Fruit fly (Drosophila melanogaster) whole organism, embryonic: ENCODE data around the gene CG43339.

ENCODE experiments used
- CG10565 ChIP-seq: fragments of 200-800 bp; sonication (Bioruptor generic); optimal IDR thresholded peaks from 3 replicates; lab custom pipeline; 2016; ENCODE audit warnings: missing biosample characterization, mild to moderate bottlenecking, missing genetic modification characterization
- CG14014 ChIP-seq: fragments of 200-800 bp; sonication (Bioruptor generic); IDR thresholded peaks from 2 replicates; pipeline ENCODE4 v1.3.6; 2022; ENCODE audit warnings: missing biosample characterization, missing genetic modification characterization
- CG15073 ChIP-seq: fragments of 200-800 bp; sonication (Bioruptor generic); optimal IDR thresholded peaks from 2 replicates; lab custom pipeline; 2016; ENCODE audit warnings: missing biosample characterization, missing genetic modification characterization
- CG1603 ChIP-seq: fragments of 200-800 bp; sonication (Bioruptor generic); optimal IDR thresholded peaks from 2 replicates; lab custom pipeline; 2019; ENCODE audit warnings: missing biosample characterization, mild to moderate bottlenecking, missing genetic modification characterization, moderate library complexity
- CG16863 ChIP-seq: fragments of 200-800 bp; sonication (Bioruptor generic); optimal IDR thresholded peaks from 3 replicates; lab custom pipeline; 2016; ENCODE audit warnings: missing biosample characterization, missing genetic modification characterization
- CG17186 ChIP-seq: fragments of 200-800 bp; sonication (Bioruptor generic); optimal IDR thresholded peaks from 3 replicates; lab custom pipeline; 2017; ENCODE audit warnings: missing biosample characterization, missing genetic modification reagents, missing genetic modification characterization
- CG17568 ChIP-seq: fragments of 200-800 bp; sonication (Bioruptor generic); optimal IDR thresholded peaks from 2 replicates; lab custom pipeline; 2018; ENCODE audit warnings: missing biosample characterization, mild to moderate bottlenecking, missing genetic modification characterization, moderate library complexity
- CG2129 ChIP-seq: fragments of 200-800 bp; sonication (Bioruptor generic); IDR thresholded peaks from 2 replicates; pipeline ENCODE4 v1.3.6; 2022; ENCODE audit warnings: missing biosample characterization, missing genetic modification characterization; ENCODE audit not compliant: partially characterized antibody
- CG30020 ChIP-seq: fragments of 200-800 bp; optimal IDR thresholded peaks from 2 replicates; lab custom pipeline; 2019; ENCODE audit warnings: missing biosample characterization, mild to moderate bottlenecking, missing genetic modification characterization, moderate library complexity
- CG30431 ChIP-seq: fragments of 200-800 bp; sonication (Bioruptor generic); optimal IDR thresholded peaks from 2 replicates; lab custom pipeline; 2017; ENCODE audit warnings: missing biosample characterization, missing genetic modification characterization
- CG3163 ChIP-seq: fragments of 200-800 bp; sonication (Bioruptor generic); optimal IDR thresholded peaks from 3 replicates; lab custom pipeline; 2016; ENCODE audit warnings: missing biosample characterization, missing genetic modification characterization
- CG3847 ChIP-seq: fragments of 200-800 bp; sonication (Bioruptor generic); IDR thresholded peaks from 2 replicates; pipeline ENCODE4 v1.3.6; 2022; ENCODE audit warnings: missing biosample characterization, missing genetic modification characterization
- CG6175 ChIP-seq: fragments of 200-800 bp; sonication (Bioruptor generic); IDR thresholded peaks from 3 replicates; pipeline ENCODE4 v1.3.6; 2022; ENCODE audit warnings: missing biosample characterization, missing genetic modification characterization
- CG6254 ChIP-seq: fragments of 200-800 bp; sonication (Bioruptor generic); optimal IDR thresholded peaks from 3 replicates; lab custom pipeline; 2017; ENCODE audit warnings: mild to moderate bottlenecking, missing biosample characterization, missing genetic modification reagents, missing genetic modification characterization
- CG6765 ChIP-seq: fragments of 200-800 bp; sonication (Bioruptor generic); optimal IDR thresholded peaks from 3 replicates; lab custom pipeline; 2017; ENCODE audit warnings: missing biosample characterization, mild to moderate bottlenecking, missing genetic modification characterization
- CG7839 ChIP-seq: fragments of 200-800 bp; sonication (Bioruptor generic); optimal IDR thresholded peaks from 3 replicates; lab custom pipeline; 2018; ENCODE audit warnings: missing biosample characterization, mild to moderate bottlenecking, missing genetic modification characterization, moderate library complexity
- CG8944 ChIP-seq: fragments of 200-800 bp; sonication (Bioruptor generic); optimal IDR thresholded peaks from 3 replicates; lab custom pipeline; 2016; ENCODE audit warnings: missing biosample characterization, missing genetic modification characterization
- CG9932 ChIP-seq: fragments of 200-800 bp; sonication (Bioruptor generic); IDR thresholded peaks from 2 replicates; pipeline ENCODE4 v1.3.6; 2022; ENCODE audit warnings: missing biosample characterization, missing genetic modification characterization
- Chrac-16 ChIP-seq: fragments of 200-800 bp; sonication (Bioruptor generic); optimal IDR thresholded peaks from 3 replicates; lab custom pipeline; 2016; ENCODE audit warnings: missing biosample characterization, missing genetic modification characterization
- D ChIP-seq, 2 experiments: fragments of 200-800 bp in 1 of 2; fragments of >200 bp in 1 of 2; sonication (Bioruptor generic) in 1 of 2; optimal IDR thresholded peaks; 2 replicates in 1 of 2; 3 replicates in 1 of 2; lab custom pipeline; 2017; ENCODE audit warnings: mild to moderate bottlenecking in 1 of 2, missing biosample characterization in 1 of 2, missing genetic modification characterization in 1 of 2, missing genetic modification reagents in 1 of 2
- Fer1 ChIP-seq: fragments of 200-800 bp; sonication (Bioruptor generic); optimal IDR thresholded peaks from 2 replicates; lab custom pipeline; 2017; ENCODE audit warnings: missing biosample characterization, mild to moderate bottlenecking, missing genetic modification characterization
- H2.0 ChIP-seq: fragments of 200-800 bp; sonication (Bioruptor generic); IDR thresholded peaks from 2 replicates; pipeline ENCODE4 v1.3.6; 2022; ENCODE audit warnings: missing biosample characterization, missing genetic modification characterization
- HLH3B ChIP-seq: fragments of 200-800 bp; sonication (Bioruptor generic); IDR thresholded peaks from 2 replicates; pipeline ENCODE4 v1.3.6; 2022; ENCODE audit warnings: missing biosample characterization, missing genetic modification characterization
- Meics ChIP-seq: fragments of 200-800 bp; sonication (Bioruptor generic); optimal IDR thresholded peaks from 2 replicates; lab custom pipeline; 2017; ENCODE audit warnings: missing biosample characterization, mild to moderate bottlenecking, missing genetic modification characterization
- Oaz ChIP-seq: fragments of 200-800 bp; sonication (Bioruptor generic); IDR thresholded peaks from 2 replicates; pipeline ENCODE4 v1.3.6; 2022; ENCODE audit warnings: missing biosample characterization, missing genetic modification characterization
- Oli ChIP-seq: fragments of 200-800 bp; sonication (Bioruptor generic); optimal IDR thresholded peaks from 2 replicates; lab custom pipeline; 2018; ENCODE audit warnings: missing biosample characterization, mild to moderate bottlenecking, missing genetic modification characterization, moderate library complexity
- PHDP ChIP-seq: fragments of 200-800 bp; sonication (Bioruptor generic); optimal IDR thresholded peaks from 3 replicates; lab custom pipeline; 2018; ENCODE audit warnings: missing biosample characterization, mild to moderate bottlenecking, missing genetic modification characterization, moderate library complexity
- Ravus ChIP-seq: fragments of 200-800 bp; sonication (Bioruptor generic); IDR thresholded peaks from 2 replicates; pipeline ENCODE4 v1.3.6; 2022; ENCODE audit warnings: missing biosample characterization, missing genetic modification characterization
- Scr ChIP-seq: fragments of 200-800 bp; sonication (Bioruptor generic); IDR thresholded peaks from 2 replicates; pipeline ENCODE4 v1.3.6; 2022; ENCODE audit warnings: missing biosample characterization, missing genetic modification characterization; ENCODE audit not compliant: partially characterized antibody
- Side ChIP-seq: fragments of 200-800 bp; sonication (Bioruptor generic); optimal IDR thresholded peaks from 2 replicates; lab custom pipeline; 2016; ENCODE audit warnings: missing biosample characterization, missing genetic modification characterization
- Xrp1 ChIP-seq: fragments of 200-800 bp; sonication (Bioruptor generic); IDR thresholded peaks from 2 replicates; pipeline ENCODE4 v1.3.6; 2022; ENCODE audit warnings: missing biosample characterization, missing genetic modification characterization
- al ChIP-seq: fragments of 200-800 bp; sonication (Bioruptor generic); IDR thresholded peaks from 2 replicates; pipeline ENCODE4 v1.3.6; 2022; ENCODE audit warnings: missing biosample characterization, missing genetic modification characterization
- az2 ChIP-seq: fragments of 200-800 bp; sonication (Bioruptor generic); optimal IDR thresholded peaks from 3 replicates; lab custom pipeline; 2016; ENCODE audit warnings: missing biosample characterization, missing genetic modification characterization
- bowl ChIP-seq: fragments of 200-800 bp; sonication (Bioruptor generic); IDR thresholded peaks from 2 replicates; pipeline ENCODE4 v1.3.6; 2022; ENCODE audit warnings: missing biosample characterization, missing genetic modification characterization
- caup ChIP-seq: fragments of 200-800 bp; sonication (Bioruptor generic); optimal IDR thresholded peaks from 3 replicates; lab custom pipeline; 2017; ENCODE audit warnings: missing biosample characterization, mild to moderate bottlenecking, missing genetic modification characterization, moderate library complexity; ENCODE audit not compliant: severe bottlenecking
- chn ChIP-seq: fragments of 200-800 bp; sonication (Bioruptor generic); optimal IDR thresholded peaks from 2 replicates; lab custom pipeline; 2016; ENCODE audit warnings: missing biosample characterization, missing genetic modification characterization
- dpn ChIP-seq, 2 experiments: fragments of 200-800 bp; sonication (Bioruptor generic); optimal IDR thresholded peaks; 3 replicates each; lab custom pipeline; 2016; ENCODE audit warnings: missing biosample characterization in 2 of 2, missing genetic modification characterization in 2 of 2
- emc ChIP-seq: fragments of 200-800 bp; sonication (Bioruptor generic); optimal IDR thresholded peaks from 2 replicates; lab custom pipeline; 2016; ENCODE audit warnings: missing biosample characterization, missing genetic modification characterization
- eve ChIP-seq, 2 experiments: fragments of >200 bp; optimal IDR thresholded peaks; 2 replicates each; lab custom pipeline; 2017; ENCODE audit warnings: missing biosample characterization in 2 of 2, missing genetic modification characterization in 2 of 2
- gfzf ChIP-seq: fragments of 200-800 bp; sonication (Bioruptor generic); optimal IDR thresholded peaks from 2 replicates; lab custom pipeline; 2016; ENCODE audit warnings: missing biosample characterization, mild to moderate bottlenecking, missing genetic modification characterization, moderate library complexity
- gsb-n ChIP-seq: fragments of 200-800 bp; sonication (Bioruptor generic); optimal IDR thresholded peaks from 3 replicates; lab custom pipeline; 2018; ENCODE audit warnings: missing biosample characterization, mild to moderate bottlenecking, missing genetic modification characterization
- hbn ChIP-seq: fragments of 200-800 bp; sonication (Bioruptor generic); IDR thresholded peaks from 2 replicates; pipeline ENCODE4 v1.3.6; 2022; ENCODE audit warnings: missing biosample characterization, missing genetic modification characterization; ENCODE audit not compliant: partially characterized antibody
- nerfin-2 ChIP-seq: fragments of 200-800 bp; sonication (Bioruptor generic); IDR thresholded peaks from 2 replicates; pipeline ENCODE4 v1.3.6; 2022; ENCODE audit warnings: missing biosample characterization, missing genetic modification characterization; ENCODE audit not compliant: partially characterized antibody
- ro ChIP-seq: fragments of 200-800 bp; sonication (Bioruptor generic); IDR thresholded peaks from 2 replicates; pipeline ENCODE4 v1.3.6; 2022; ENCODE audit warnings: missing biosample characterization, missing genetic modification characterization
- salm ChIP-seq: fragments of 200-800 bp; sonication (Bioruptor generic); optimal IDR thresholded peaks from 2 replicates; lab custom pipeline; 2018; ENCODE audit warnings: missing biosample characterization, mild to moderate bottlenecking, missing genetic modification characterization
- sima ChIP-seq: fragments of 200-800 bp; sonication (Bioruptor generic); optimal IDR thresholded peaks from 2 replicates; lab custom pipeline; 2016; ENCODE audit warnings: missing biosample characterization, missing genetic modification characterization
- sisA ChIP-seq: fragments of 200-800 bp; sonication (Bioruptor generic); IDR thresholded peaks from 2 replicates; pipeline ENCODE4 v1.3.6; 2022; ENCODE audit warnings: missing biosample characterization, missing genetic modification characterization
- trem ChIP-seq: fragments of 200-800 bp; optimal IDR thresholded peaks from 3 replicates; lab custom pipeline; 2019; ENCODE audit warnings: missing biosample characterization, mild to moderate bottlenecking, missing genetic modification characterization, moderate library complexity
- unpg ChIP-seq: fragments of 200-800 bp; sonication (Bioruptor generic); optimal IDR thresholded peaks from 3 replicates; lab custom pipeline; 2018; ENCODE audit warnings: missing biosample characterization, mild to moderate bottlenecking, missing genetic modification characterization, moderate library complexity
- z ChIP-seq: fragments of 200-800 bp; sonication (Bioruptor generic); IDR thresholded peaks from 3 replicates; pipeline ENCODE4 v1.3.6; 2022; ENCODE audit warnings: missing biosample characterization, missing genetic modification characterization
- zen ChIP-seq: fragments of 200-800 bp; sonication (Bioruptor generic); optimal IDR thresholded peaks from 3 replicates; lab custom pipeline; 2018; ENCODE audit warnings: missing biosample characterization, mild to moderate bottlenecking, missing genetic modification characterization, moderate library complexity

The CG43339 gene

dm6 chr2L:18707844-18708238, 34.8 kb upstream of the CG43339 start (continued):
- TF ChIP-seq sima (GFP tag; lab: Kevin White, UChicago) (no peak), Chrac-16 (GFP tag; lab: Kevin White, UChicago) (peak; percentile 10), CG10565 (GFP tag; lab: Kevin White, UChicago) (no peak), Fer1 (peak; percentile 20), CG9932 (GFP tag; lab: Robert Waterston, UW) (peak; percentile 53), dpn (GFP tag; optimal IDR thresholded peaks at IDR 0.05; lab: Kevin White, UChicago) (peak; percentile 36 to 46), trem (tag; lab: Kevin White, UChicago) (no peak), CG16863 (GFP tag; lab: Kevin White, UChicago) (peak; percentile 20), CG1603 (peak; percentile 10), CG8944 (GFP tag; lab: Kevin White, UChicago) (no peak), chn (GFP tag; lab: Kevin White, UChicago) (no peak), H2.0 (GFP tag; lab: Robert Waterston, UW) (no peak; the same call in 1 of the 2 replicates), bowl (GFP tag; lab: Robert Waterston, UW) (no peak), salm (no peak), ro (no peak), CG17568 (no peak), Oaz (GFP tag; lab: Robert Waterston, UW) (no peak), sisA (GFP tag; lab: Robert Waterston, UW) (no peak; the same call in 1 of the 2 replicates), Xrp1 (peak; percentile 31; the same call in 1 of the 2 replicates), Meics (GFP tag; lab: Kevin White, UChicago) (peak; percentile 17), CG15073 (GFP tag; lab: Kevin White, UChicago) (peak; percentile 100), caup (GFP tag; lab: Kevin White, UChicago) (peak; percentile 24), CG6175 (GFP tag; lab: Robert Waterston, UW) (no peak), al (GFP tag; lab: Robert Waterston, UW) (no peak), Side (GFP tag; lab: Kevin White, UChicago) (no peak), nerfin-2 (no peak), CG14014 (GFP tag; lab: Robert Waterston, UW) (peak; percentile 43; the same call in 1 of the 2 replicates), D (optimal IDR thresholded peaks at IDR 0.05; lab: Kevin White, UChicago) (no peak), D (GFP tag; optimal IDR thresholded peaks at IDR 0.05; lab: Kevin White, UChicago) (no peak), CG2129 (GFP tag; lab: Robert Waterston, UW) (no peak), az2 (GFP tag; lab: Kevin White, UChicago) (peak; percentile 40), CG7839 (tag; lab: Kevin White, UChicago) (peak; percentile 19), z (GFP tag; lab: Robert Waterston, UW) (no peak), emc (no peak), hbn (GFP tag; lab: Robert Waterston, UW) (no peak), CG30020 (tag; lab: Kevin White, UChicago) (no peak), unpg (no peak), CG6765 (GFP tag; lab: Kevin White, UChicago) (no peak), Scr (GFP tag; lab: Robert Waterston, UW) (no peak), zen (tag; lab: Kevin White, UChicago) (no peak), CG6254 (GFP tag; lab: Kevin White, UChicago) (no peak), Oli (no peak), PHDP (tag; lab: Kevin White, UChicago) (peak; percentile 39), CG30431 (no peak), CG3163 (GFP tag; lab: Kevin White, UChicago) (no peak), gfzf (GFP tag; lab: Kevin White, UChicago) (no peak), gsb-n (tag; lab: Kevin White, UChicago) (no peak), HLH3B (GFP tag; lab: Robert Waterston, UW) (no peak; the same call in 1 of the 2 replicates), eve (GFP tag; optimal IDR thresholded peaks at IDR 0.05; lab: Kevin White, UChicago) (no peak), CG17186 (GFP tag; lab: Kevin White, UChicago) (no peak), CG3847 (GFP tag; lab: Robert Waterston, UW) (no peak), Ravus (GFP tag; lab: Robert Waterston, UW) (no peak)
